Fruit fly (Drosophila melanogaster) whole organism, embryonic: ENCODE data around the gene CG7607.

Source experiments
- Blimp-1 ChIP-seq: fragments of 200-800 bp; sonication (Bioruptor generic); optimal IDR thresholded peaks from 3 replicates; lab custom pipeline; 2018; ENCODE audit warnings: missing biosample characterization, missing genetic modification characterization, mild to moderate bottlenecking, moderate library complexity, missing genetic modification reagents
- CG10565 ChIP-seq: fragments of 200-800 bp; sonication (Bioruptor generic); optimal IDR thresholded peaks from 3 replicates; lab custom pipeline; 2016; ENCODE audit warnings: missing biosample characterization, mild to moderate bottlenecking, missing genetic modification characterization
- CG10654 ChIP-seq: fragments of 200-800 bp; sonication (Bioruptor generic); optimal IDR thresholded peaks from 2 replicates; lab custom pipeline; 2016; ENCODE audit warnings: missing biosample characterization, missing genetic modification characterization
- CG11695 ChIP-seq: fragments of 200-800 bp; sonication (Bioruptor generic); IDR thresholded peaks from 3 replicates; pipeline ENCODE4 v1.3.6; 2022; ENCODE audit warnings: missing biosample characterization, missing genetic modification characterization
- CG12155 ChIP-seq: fragments of 200-800 bp; sonication (Bioruptor generic); optimal IDR thresholded peaks from 3 replicates; lab custom pipeline; 2016; ENCODE audit warnings: missing biosample characterization, missing genetic modification characterization
- CG15696 ChIP-seq: fragments of 200-800 bp; sonication (Bioruptor generic); optimal IDR thresholded peaks from 2 replicates; lab custom pipeline; 2019; ENCODE audit warnings: missing biosample characterization, mild to moderate bottlenecking, missing genetic modification characterization, moderate library complexity
- CG18476 ChIP-seq: fragments of 200-800 bp; sonication (Bioruptor generic); optimal IDR thresholded peaks from 2 replicates; lab custom pipeline; 2016; ENCODE audit warnings: missing biosample characterization, mild to moderate bottlenecking, missing genetic modification characterization
- CG34224 ChIP-seq: fragments of 200-800 bp; sonication (Bioruptor generic); IDR thresholded peaks from 3 replicates; pipeline ENCODE4 v1.3.6; 2022; ENCODE audit warnings: missing biosample characterization, missing genetic modification characterization; ENCODE audit not compliant: partially characterized antibody
- CG34422 ChIP-seq: fragments of 200-800 bp; sonication (Bioruptor generic); IDR thresholded peaks from 3 replicates; pipeline ENCODE4 v1.3.6; 2022; ENCODE audit warnings: missing biosample characterization, missing genetic modification characterization
- CG9817 ChIP-seq: fragments of 200-800 bp; sonication (Bioruptor generic); optimal IDR thresholded peaks from 2 replicates; lab custom pipeline; 2018; ENCODE audit warnings: missing biosample characterization, mild to moderate bottlenecking, missing genetic modification characterization, moderate library complexity
- CG9932 ChIP-seq: fragments of 200-800 bp; sonication (Bioruptor generic); IDR thresholded peaks from 2 replicates; pipeline ENCODE4 v1.3.6; 2022; ENCODE audit warnings: missing biosample characterization, missing genetic modification characterization
- Camta ChIP-seq: fragments of 200-800 bp; sonication (Bioruptor generic); optimal IDR thresholded peaks from 2 replicates; lab custom pipeline; 2016; ENCODE audit warnings: missing biosample characterization, missing genetic modification characterization
- Dip2 ChIP-seq: fragments of 200-800 bp; sonication (Bioruptor generic); IDR thresholded peaks from 2 replicates; pipeline ENCODE4 v1.3.6; 2022; ENCODE audit warnings: missing biosample characterization, missing genetic modification characterization
- Drgx ChIP-seq: fragments of 200-800 bp; sonication (Bioruptor generic); IDR thresholded peaks from 2 replicates; pipeline ENCODE4 v1.3.6; 2022; ENCODE audit warnings: missing biosample characterization, missing genetic modification characterization
- E2f1 ChIP-seq: fragments of 200-800 bp; sonication (Bioruptor generic); IDR thresholded peaks from 2 replicates; pipeline ENCODE4 v1.3.6; 2022; ENCODE audit warnings: missing biosample characterization, missing genetic modification characterization
- ERR ChIP-seq: fragments of 200-800 bp; sonication (Bioruptor generic); optimal IDR thresholded peaks from 2 replicates; lab custom pipeline; 2016; ENCODE audit warnings: missing biosample characterization, missing genetic modification characterization
- Gsc ChIP-seq: fragments of 200-800 bp; sonication (Bioruptor generic); IDR thresholded peaks from 2 replicates; pipeline ENCODE4 v1.3.6; 2022; ENCODE audit warnings: missing biosample characterization, missing genetic modification characterization
- HLH54F ChIP-seq: fragments of 200-800 bp; sonication (Bioruptor generic); optimal IDR thresholded peaks from 3 replicates; lab custom pipeline; 2016; ENCODE audit warnings: missing biosample characterization, missing genetic modification characterization
- Hr78 ChIP-seq, 2 experiments: fragments of 200-800 bp in 1 of 2; fragments of >200 bp in 1 of 2; sonication (Bioruptor generic) in 1 of 2; optimal IDR thresholded peaks; 2 replicates each; lab custom pipeline; 2017 to 2019; ENCODE audit warnings: missing biosample characterization in 2 of 2, missing genetic modification characterization in 2 of 2, mild to moderate bottlenecking in 1 of 2, moderate library complexity in 1 of 2
- Med ChIP-seq: fragments of 200-800 bp; sonication (Bioruptor generic); peaks from one replicate; lab custom pipeline; 2016; ENCODE audit warnings: missing biosample characterization, missing genetic modification characterization, mild to moderate bottlenecking, inconsistent platforms, moderate library complexity
- NC2β ChIP-seq: fragments of 200-800 bp; sonication (Bioruptor generic); optimal IDR thresholded peaks from 2 replicates; lab custom pipeline; 2016; ENCODE audit warnings: missing biosample characterization, missing genetic modification characterization
- NFAT ChIP-seq: fragments of 200-800 bp; sonication (Bioruptor generic); IDR thresholded peaks from 2 replicates; pipeline ENCODE4 v1.3.6; 2022; ENCODE audit warnings: missing biosample characterization, missing genetic modification characterization
- Neu2 ChIP-seq: fragments of 200-800 bp; sonication (Bioruptor generic); optimal IDR thresholded peaks from 3 replicates; lab custom pipeline; 2016; ENCODE audit warnings: missing biosample characterization, missing genetic modification characterization, borderline replicate concordance
- Nf-YA ChIP-seq: fragments of 200-800 bp; sonication (Bioruptor generic); IDR thresholded peaks from 2 replicates; pipeline ENCODE4 v1.3.6; 2022; ENCODE audit warnings: missing biosample characterization, missing genetic modification characterization
- Side ChIP-seq: fragments of 200-800 bp; sonication (Bioruptor generic); optimal IDR thresholded peaks from 2 replicates; lab custom pipeline; 2016; ENCODE audit warnings: missing biosample characterization, missing genetic modification characterization
- Xbp1 ChIP-seq: fragments of 200-800 bp; sonication (Bioruptor generic); optimal IDR thresholded peaks from 3 replicates; lab custom pipeline; 2016; ENCODE audit warnings: missing biosample characterization, mild to moderate bottlenecking, missing genetic modification characterization
- Xrp1 ChIP-seq: fragments of 200-800 bp; sonication (Bioruptor generic); IDR thresholded peaks from 2 replicates; pipeline ENCODE4 v1.3.6; 2022; ENCODE audit warnings: missing biosample characterization, missing genetic modification characterization
- aop ChIP-seq: fragments of 200-800 bp; sonication (Bioruptor generic); IDR thresholded peaks from 2 replicates; pipeline ENCODE4 v1.3.6; 2022; ENCODE audit warnings: missing biosample characterization, missing genetic modification characterization
- bsh ChIP-seq, 2 experiments: fragments of 200-800 bp; sonication (Bioruptor generic); optimal IDR thresholded peaks; 2 replicates each; lab custom pipeline; 2017 to 2018; ENCODE audit warnings: mild to moderate bottlenecking in 2 of 2, missing biosample characterization in 2 of 2, missing genetic modification characterization in 2 of 2, moderate library complexity in 1 of 2
- chif ChIP-seq, 2 experiments: fragments of 200-800 bp; sonication (Bioruptor generic); optimal IDR thresholded peaks; 3 replicates each; lab custom pipeline; 2016; ENCODE audit warnings: missing biosample characterization in 2 of 2, missing genetic modification characterization in 2 of 2
- dan ChIP-seq: fragments of 200-800 bp; sonication (Bioruptor generic); IDR thresholded peaks from 2 replicates; pipeline ENCODE4 v1.3.6; 2022; ENCODE audit warnings: missing biosample characterization, missing genetic modification characterization
- dmrt11E ChIP-seq: fragments of 200-800 bp; sonication (Bioruptor generic); optimal IDR thresholded peaks from 3 replicates; lab custom pipeline; 2018; ENCODE audit warnings: missing biosample characterization, mild to moderate bottlenecking, missing genetic modification characterization, moderate library complexity
- dysf ChIP-seq: fragments of 200-800 bp; sonication (Bioruptor generic); IDR thresholded peaks from 3 replicates; pipeline ENCODE4 v1.3.6; 2022; ENCODE audit warnings: missing biosample characterization, missing genetic modification characterization
- exex ChIP-seq: fragments of 200-800 bp; sonication (Bioruptor generic); optimal IDR thresholded peaks from 4 replicates; lab custom pipeline; 2018; ENCODE audit warnings: missing biosample characterization, mild to moderate bottlenecking, missing genetic modification characterization, moderate library complexity
- gcm2 ChIP-seq: fragments of 200-800 bp; sonication (Bioruptor generic); optimal IDR thresholded peaks from 2 replicates; lab custom pipeline; 2016; ENCODE audit warnings: missing biosample characterization, missing genetic modification characterization
- gem ChIP-seq: fragments of 200-800 bp; sonication (Bioruptor generic); optimal IDR thresholded peaks from 2 replicates; lab custom pipeline; 2019; ENCODE audit warnings: missing biosample characterization, mild to moderate bottlenecking, missing genetic modification characterization, moderate library complexity
- hbn ChIP-seq: fragments of 200-800 bp; sonication (Bioruptor generic); IDR thresholded peaks from 2 replicates; pipeline ENCODE4 v1.3.6; 2022; ENCODE audit warnings: missing biosample characterization, missing genetic modification characterization; ENCODE audit not compliant: partially characterized antibody
- hkb ChIP-seq, 2 experiments: fragments of 200-800 bp in 1 of 2; fragments of >200 bp in 1 of 2; sonication (Bioruptor generic) in 1 of 2; IDR thresholded peaks in 1 of 2; optimal IDR thresholded peaks in 1 of 2; 2 replicates each; pipeline versions ENCODE4 v1.3.6 to Lab custom; 2017 to 2022; ENCODE audit warnings: missing biosample characterization in 1 of 2, missing genetic modification characterization in 1 of 2
- lbe ChIP-seq: fragments of 200-800 bp; sonication (Bioruptor generic); optimal IDR thresholded peaks from 2 replicates; lab custom pipeline; 2016; ENCODE audit warnings: missing biosample characterization, mild to moderate bottlenecking, missing genetic modification characterization
- lmd ChIP-seq: fragments of 200-800 bp; sonication (Bioruptor generic); IDR thresholded peaks from 2 replicates; pipeline ENCODE4 v1.3.6; 2022; ENCODE audit warnings: missing biosample characterization, missing genetic modification characterization
- prd ChIP-seq, 3 experiments: fragments of >200 bp in 2 of 3; fragments of 200-800 bp in 1 of 3; sonication (Bioruptor generic) in 1 of 3; optimal IDR thresholded peaks in 2 of 3; IDR thresholded peaks in 1 of 3; 2 replicates in 2 of 3; 3 replicates in 1 of 3; pipeline versions ENCODE4 v1.3.6 to Lab custom; 2017 to 2022; ENCODE audit warnings: missing biosample characterization in 1 of 3, missing genetic modification characterization in 1 of 3
- pros ChIP-seq: fragments of 200-800 bp; sonication (Bioruptor generic); optimal IDR thresholded peaks from 3 replicates; lab custom pipeline; 2019; ENCODE audit warnings: missing biosample characterization, mild to moderate bottlenecking, missing genetic modification characterization, moderate library complexity
- rib ChIP-seq: fragments of 200-800 bp; sonication (Bioruptor generic); IDR thresholded peaks from 2 replicates; pipeline ENCODE4 v1.3.6; 2022; ENCODE audit warnings: missing biosample characterization, missing genetic modification characterization
- sisA ChIP-seq: fragments of 200-800 bp; sonication (Bioruptor generic); IDR thresholded peaks from 2 replicates; pipeline ENCODE4 v1.3.6; 2022; ENCODE audit warnings: missing biosample characterization, missing genetic modification characterization
- zfh1 ChIP-seq: fragments of 200-800 bp; sonication (Bioruptor generic); IDR thresholded peaks from 3 replicates; pipeline ENCODE4 v1.3.6; 2022; ENCODE audit warnings: missing biosample characterization, missing genetic modification characterization

CG7607 gene

DNA sequence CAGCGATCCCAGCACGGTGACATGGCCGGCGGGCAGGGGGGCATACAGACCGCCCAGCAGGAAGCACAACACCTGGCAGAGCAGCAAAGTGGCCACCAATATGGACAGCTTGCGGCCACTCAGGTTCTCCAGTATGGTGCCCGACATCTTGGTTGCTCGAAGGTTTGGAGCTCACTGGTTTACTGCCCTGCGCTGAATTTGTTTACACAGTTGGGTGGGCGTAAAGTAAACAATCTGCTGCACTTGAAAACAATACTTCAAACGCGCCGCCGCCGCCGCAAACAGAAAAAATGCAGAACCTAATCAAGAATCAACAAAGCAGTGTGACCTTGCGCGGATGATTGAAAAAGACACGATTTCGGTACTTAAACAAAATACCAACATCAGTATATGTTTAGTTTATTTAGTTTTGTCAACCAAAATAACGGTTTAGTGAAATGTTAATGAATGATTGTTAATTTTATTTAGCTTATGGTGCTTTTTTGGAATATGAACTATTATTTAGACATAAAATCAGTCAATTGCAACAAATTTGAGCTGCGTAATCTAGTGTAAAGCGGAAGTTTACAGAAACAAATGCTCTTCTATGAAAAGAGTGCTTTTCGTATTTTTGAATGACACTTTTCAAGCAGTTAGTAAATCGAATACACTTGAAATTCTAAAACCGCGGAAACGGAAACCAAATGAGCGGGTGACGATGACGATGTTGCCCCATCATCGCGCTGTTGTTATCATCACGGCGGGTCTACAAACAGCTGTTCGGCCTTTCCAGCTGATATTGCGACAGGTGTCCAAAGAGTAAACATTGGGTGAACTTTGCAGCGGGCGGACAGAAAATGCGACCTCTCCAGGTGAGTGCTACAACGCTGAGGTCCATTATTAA is 29.9 kb upstream of the CG7607 start, which contains the start of the genes wls and Adck5 (continued):
- TF ChIP-seq CG11695 (GFP tag; lab: Robert Waterston, UW), result no peak
- TF ChIP-seq CG10654 (GFP tag; lab: Kevin White, UChicago), result peak; percentile 21
- TF ChIP-seq hkb (optimal IDR thresholded peaks at IDR 0.05; lab: Kevin White, UChicago), result no peak
- TF ChIP-seq hkb (GFP tag; IDR thresholded peaks at IDR 0.05; lab: Robert Waterston, UW), result peak; percentile 69
- no peak for TF ChIP-seq Dip2 (GFP tag; lab: Robert Waterston, UW)
- 0 out of 3 replicates have a peak, but pooled peaks have one; percentile 23 for TF ChIP-seq CG34224 (GFP tag; lab: Robert Waterston, UW)
- TF ChIP-seq dan (GFP tag; lab: Robert Waterston, UW), result no peak
- no peak for TF ChIP-seq CG10565
- TF ChIP-seq Side (GFP tag; lab: Kevin White, UChicago), result peak; percentile 70
- TF ChIP-seq CG9932, result no peak
- TF ChIP-seq Blimp-1, result no peak
- no peak for TF ChIP-seq CG15696 (tag; lab: Kevin White, UChicago)
- peak in 1 of 2 experiments; percentile 78 for TF ChIP-seq Hr78 (GFP tag; optimal IDR thresholded peaks at IDR 0.05; lab: Kevin White, UChicago)
- peak; percentile 38; the same call in 1 of the 2 replicates for TF ChIP-seq Nf-YA (GFP tag; lab: Robert Waterston, UW)
- TF ChIP-seq Xbp1 (GFP tag; lab: Kevin White, UChicago), result peak; percentile 26
- no peak for TF ChIP-seq gem (tag; lab: Kevin White, UChicago)
- peak; percentile 59 for TF ChIP-seq Camta (GFP tag; lab: Kevin White, UChicago)
- TF ChIP-seq CG9817 (tag; lab: Kevin White, UChicago), result peak; percentile 17
- TF ChIP-seq NFAT (GFP tag; lab: Robert Waterston, UW), result no peak
- TF ChIP-seq CG12155 (GFP tag; lab: Kevin White, UChicago), result no peak
- TF ChIP-seq HLH54F, result no peak
- TF ChIP-seq, all 482 proteins: peak for 204

DNA sequence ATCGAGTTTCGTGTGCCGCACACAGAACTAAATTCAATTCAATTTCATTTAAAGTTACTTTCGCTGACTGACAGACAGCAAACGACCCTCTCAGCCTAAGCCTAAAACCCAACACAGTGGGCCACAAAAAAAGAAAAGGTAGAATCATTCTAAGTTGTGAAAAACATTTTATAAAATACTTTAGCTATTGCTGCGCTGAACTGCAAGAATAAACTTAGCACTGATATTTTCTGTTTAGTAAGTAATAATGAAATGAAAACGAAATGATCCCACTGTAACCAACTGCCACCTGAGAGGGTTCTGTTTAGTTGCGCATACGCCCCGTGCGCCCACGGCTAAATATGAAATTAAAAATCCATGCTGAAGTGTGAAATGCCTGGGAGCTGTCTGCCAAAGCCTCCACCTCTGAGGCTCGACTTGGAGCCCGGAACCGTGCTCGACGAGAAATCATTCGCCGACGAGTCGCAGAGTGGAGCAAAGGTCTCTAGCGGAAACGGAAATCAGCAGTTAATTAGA is 26.3 kb upstream of the CG7607 start, which contains the start of gene CG14142:
Gene CG14142, plus strand, starts transcription at position 466 of the 516 bp plus-strand sequence.
- TF ChIP-seq pros (GFP tag; lab: Kevin White, UChicago) (no peak), dysf (0 out of 3 replicates have a peak, but pooled peaks have one; percentile 12), prd (optimal IDR thresholded peaks at IDR 0.05; lab: Kevin White, UChicago) (no peak), prd (GFP tag; IDR thresholded peaks at IDR 0.05; lab: Robert Waterston, UW) (0 out of 3 replicates have a peak, but pooled peaks have one; percentile 32), ERR (GFP tag; lab: Kevin White, UChicago) (no peak), chif (GFP tag; optimal IDR thresholded peaks at IDR 0.05; lab: Kevin White, UChicago) (no peak), exex (no peak), bsh (GFP tag; optimal IDR thresholded peaks at IDR 0.05; lab: Kevin White, UChicago) (peak in 1 of 2 experiments; percentile 32), hbn (no peak), Gsc (GFP tag; lab: Robert Waterston, UW) (no peak), Med (GFP tag; lab: Kevin White, UChicago) (peak; percentile 50), sisA (GFP tag; lab: Robert Waterston, UW) (no peak), Xrp1 (GFP tag; lab: Robert Waterston, UW) (0 out of 2 replicates have a peak, but pooled peaks have one; percentile 10), aop (no peak), Blimp-1 (peak; percentile 39), Neu2 (no peak), gcm2 (GFP tag; lab: Kevin White, UChicago) (no peak), zfh1 (GFP tag; lab: Robert Waterston, UW) (peak; percentile 58; the same call in 1 of the 3 replicates), NC2β (no peak), dmrt11E (tag; lab: Kevin White, UChicago) (peak; percentile 8), lmd (GFP tag; lab: Robert Waterston, UW) (peak; percentile 15; the same call in 1 of the 2 replicates), CG18476 (GFP tag; lab: Kevin White, UChicago) (no peak), rib (GFP tag; lab: Robert Waterston, UW) (no peak), lbe (GFP tag; lab: Kevin White, UChicago) (no peak), E2f1 (GFP tag; lab: Robert Waterston, UW) (0 out of 2 replicates have a peak, but pooled peaks have one; percentile 12), CG34422 (GFP tag; lab: Robert Waterston, UW) (0 out of 3 replicates have a peak, but pooled peaks have one; percentile 35), Drgx (GFP tag; lab: Robert Waterston, UW) (peak; percentile 17; the same call in 1 of the 2 replicates), CG15696 (tag; lab: Kevin White, UChicago) (no peak)
